Worm (Caenorhabditis elegans) whole organism, L3 larva: ENCODE data around the gene Y42H9AR.5.

Experiments
- aly-2 ChIP-seq: fragments of 150-350 bp; optimal IDR thresholded peaks from 2 replicates; lab custom pipeline; 2014; ENCODE audit warnings: missing biosample characterization, missing genetic modification characterization
- ceh-82 ChIP-seq: fragments of 150-350 bp; optimal IDR thresholded peaks from 2 replicates; lab custom pipeline; 2014; ENCODE audit warnings: missing biosample characterization, missing genetic modification characterization
- egl-5 ChIP-seq: fragments of 150-350 bp; optimal IDR thresholded peaks from 2 replicates; lab custom pipeline; 2017; ENCODE audit warnings: missing biosample characterization, missing genetic modification reagents, missing genetic modification characterization, inconsistent platforms
- elt-3 ChIP-seq, 3 experiments: fragments of 150-350 bp in 1 of 3; sonication (generic microtip) in 2 of 3; optimal IDR thresholded peaks; 2 replicates in 2 of 3; 4 replicates in 1 of 3; lab custom pipeline; 2014 to 2017; ENCODE audit warnings: missing biosample characterization in 3 of 3, missing genetic modification characterization in 3 of 3
- jun-1 ChIP-seq: fragments of 150-350 bp; optimal IDR thresholded peaks from 2 replicates; lab custom pipeline; 2014; ENCODE audit warnings: missing biosample characterization, missing genetic modification reagents, missing genetic modification characterization
- lin-39 ChIP-seq: fragments of 150-350 bp; optimal IDR thresholded peaks from 2 replicates; lab custom pipeline; 2018; ENCODE audit warnings: missing biosample characterization, missing genetic modification reagents, missing genetic modification characterization
- nhr-77 ChIP-seq: fragments of 150-350 bp; optimal IDR thresholded peaks from 2 replicates; lab custom pipeline; 2014; ENCODE audit warnings: missing biosample characterization, missing genetic modification characterization
- pqm-1 ChIP-seq: fragments of 150-350 bp; optimal IDR thresholded peaks from 2 replicates; lab custom pipeline; 2017; ENCODE audit warnings: missing biosample characterization, missing genetic modification characterization, inconsistent platforms
- sea-2 ChIP-seq: fragments of 150-350 bp; sonication (generic microtip); optimal IDR thresholded peaks from 4 replicates; lab custom pipeline; 2014; ENCODE audit warnings: missing biosample characterization, missing genetic modification reagents, missing genetic modification characterization
- unc-39 ChIP-seq: sonication (generic microtip); optimal IDR thresholded peaks from 4 replicates; lab custom pipeline; 2017; ENCODE audit warnings: missing biosample characterization, missing genetic modification characterization
- unc-62 ChIP-seq: fragments of 150-350 bp; sonication (generic microtip); optimal IDR thresholded peaks from 4 replicates; lab custom pipeline; 2014; ENCODE audit warnings: missing biosample characterization, missing genetic modification reagents, missing genetic modification characterization
- zag-1 ChIP-seq: fragments of 150-350 bp; optimal IDR thresholded peaks from 2 replicates; lab custom pipeline; 2014; ENCODE audit warnings: missing biosample characterization, missing genetic modification characterization

- TF ChIP-seq zag-1 (tag; lab: Kevin White, UChicago): no peak
- TF ChIP-seq unc-62 (GFP tag; lab: Kevin White, UChicago): no peak
- no peak for TF ChIP-seq egl-5 (tag; lab: Kevin White, UChicago)
- TF ChIP-seq jun-1 (tag; lab: Kevin White, UChicago): no peak
- no peak for TF ChIP-seq ceh-82 (tag; lab: Kevin White, UChicago)
- TF ChIP-seq nhr-77 (tag; lab: Kevin White, UChicago): no peak
- TF ChIP-seq unc-39 (tag; lab: Kevin White, UChicago): no peak
- TF ChIP-seq pqm-1 (tag; lab: Kevin White, UChicago): no peak
- TF ChIP-seq elt-3 (tag; optimal IDR thresholded peaks at IDR 0.05; lab: Kevin White, UChicago): no peak
- TF ChIP-seq sea-2: no peak
- no peak for TF ChIP-seq lin-39 (tag; lab: Kevin White, UChicago)
- no peak for TF ChIP-seq aly-2 (tag; lab: Kevin White, UChicago)
These were observed 5.2 kb downstream of the Y42H9AR.5 start, which contains the start of gene rabs-5 for ce11 chrIV:8107502-8107901.
